Worm (Caenorhabditis elegans) whole organism, L1 larva: ENCODE measurements around the gene vha-15.

Experiments
- ces-1 ChIP-seq: fragments of 150-350 bp; optimal IDR thresholded peaks from 2 replicates; lab custom pipeline; 2014; ENCODE audit warnings: missing biosample characterization, missing genetic modification reagents, missing genetic modification characterization
- egl-27 ChIP-seq, 2 experiments: fragments of 150-350 bp in 1 of 2; sonication (generic microtip); optimal IDR thresholded peaks; 3 replicates each; lab custom pipeline; 2017 to 2018; ENCODE audit warnings: missing biosample characterization in 2 of 2, missing genetic modification characterization in 2 of 2, missing genetic modification reagents in 2 of 2
- elt-3 ChIP-seq, 6 experiments: fragments of 150-350 bp in 1 of 6; sonication (generic microtip); optimal IDR thresholded peaks; 2 replicates each; lab custom pipeline; 2017 to 2018; ENCODE audit warnings: missing biosample characterization in 6 of 6, missing genetic modification characterization in 6 of 6, inconsistent platforms in 1 of 6
- mdl-1 ChIP-seq, 2 experiments: fragments of 150-350 bp; optimal IDR thresholded peaks; 2 replicates each; lab custom pipeline; 2014 to 2017; ENCODE audit warnings: missing biosample characterization in 2 of 2, missing genetic modification characterization in 2 of 2, inconsistent platforms in 1 of 2
- nhr-11 ChIP-seq: fragments of 150-350 bp; optimal IDR thresholded peaks from 2 replicates; lab custom pipeline; 2014; ENCODE audit warnings: missing biosample characterization, missing genetic modification characterization
- nhr-76 ChIP-seq: sonication (generic microtip); optimal IDR thresholded peaks from 2 replicates; lab custom pipeline; 2017; ENCODE audit warnings: missing biosample characterization, missing genetic modification characterization
- snpc-4 ChIP-seq: fragments of 150-350 bp; optimal IDR thresholded peaks from 2 replicates; lab custom pipeline; 2014; ENCODE audit warnings: missing biosample characterization, missing genetic modification characterization
- snu-23 ChIP-seq: sonication (generic microtip); optimal IDR thresholded peaks from 2 replicates; lab custom pipeline; 2016; ENCODE audit warnings: missing genetic modification characterization, missing compliant biosample characterization
- tbx-2 ChIP-seq: sonication (generic microtip); optimal IDR thresholded peaks from 2 replicates; lab custom pipeline; 2016; ENCODE audit warnings: missing genetic modification characterization, missing compliant biosample characterization
- zip-4 ChIP-seq: fragments of 200-800 bp; sonication (Bioruptor generic); optimal IDR thresholded peaks from 2 replicates; lab custom pipeline; 2018; ENCODE audit warnings: mild to moderate bottlenecking, missing genetic modification characterization, moderate library complexity, missing compliant biosample characterization
- ztf-4 ChIP-seq: fragments of 150-350 bp; optimal IDR thresholded peaks from 2 replicates; lab custom pipeline; 2014; ENCODE audit warnings: missing biosample characterization, missing genetic modification characterization

ce11 chrX:2213400-2214362 is 24.0 kb upstream of the vha-15 start:
- TF ChIP-seq nhr-11 (tag; lab: Kevin White, UChicago) (no peak), egl-27 (tag; optimal IDR thresholded peaks at IDR 0.05; lab: Kevin White, UChicago) (no peak), nhr-76 (tag; lab: Kevin White, UChicago) (no peak), snpc-4 (no peak), mdl-1 (tag; optimal IDR thresholded peaks at IDR 0.05; lab: Kevin White, UChicago) (no peak), ztf-4 (no peak), zip-4 (GFP tag; lab: Kevin White, UChicago) (no peak), elt-3 (tag; optimal IDR thresholded peaks at IDR 0.05; lab: Kevin White, UChicago) (no peak), snu-23 (GFP tag; lab: Kevin White, UChicago) (no peak), ces-1 (GFP tag; lab: Kevin White, UChicago) (no peak), tbx-2 (tag; lab: Kevin White, UChicago) (no peak)
